Worm (Caenorhabditis elegans) whole organism, L1 larva: ENCODE results near the gene uda-1.

ENCODE experiments used
- C04F5.9 ChIP-seq: sonication (generic microtip); optimal IDR thresholded peaks from 2 replicates; lab custom pipeline; 2016; ENCODE audit warnings: missing genetic modification characterization, missing compliant biosample characterization
- C16A3.4 ChIP-seq: fragments of 150-350 bp; optimal IDR thresholded peaks from 2 replicates; lab custom pipeline; 2014; ENCODE audit warnings: missing biosample characterization, missing genetic modification characterization
- C34B4.2 ChIP-seq: sonication (generic microtip); optimal IDR thresholded peaks from 2 replicates; lab custom pipeline; 2017; ENCODE audit warnings: mild to moderate bottlenecking, missing genetic modification characterization, missing compliant biosample characterization
- Y116A8C.19 ChIP-seq: sonication (generic microtip); optimal IDR thresholded peaks from 2 replicates; lab custom pipeline; 2016; ENCODE audit warnings: missing compliant biosample characterization, missing genetic modification characterization, borderline replicate concordance
- aha-1 ChIP-seq: fragments of 150-350 bp; optimal IDR thresholded peaks from 2 replicates; lab custom pipeline; 2014; ENCODE audit warnings: missing biosample characterization, missing genetic modification characterization
- alr-1 ChIP-seq: fragments of 200-800 bp; sonication (Bioruptor generic); optimal IDR thresholded peaks from 2 replicates; lab custom pipeline; 2018; ENCODE audit warnings: borderline replicate concordance, mild to moderate bottlenecking, missing genetic modification characterization, missing compliant biosample characterization
- aly-2 ChIP-seq: fragments of 150-350 bp; optimal IDR thresholded peaks from 2 replicates; lab custom pipeline; 2014; ENCODE audit warnings: missing biosample characterization, missing genetic modification characterization
- ama-1 ChIP-seq: fragments of 150-350 bp; optimal IDR thresholded peaks from 2 replicates; lab custom pipeline; 2014
- ceh-63 ChIP-seq: fragments of 200-800 bp; sonication (Bioruptor generic); optimal IDR thresholded peaks from 2 replicates; lab custom pipeline; 2018; ENCODE audit warnings: mild to moderate bottlenecking, missing genetic modification characterization, missing compliant biosample characterization
- ceh-90 ChIP-seq: sonication (generic microtip); optimal IDR thresholded peaks from 2 replicates; lab custom pipeline; 2016; ENCODE audit warnings: missing genetic modification characterization, missing compliant biosample characterization
- ces-1 ChIP-seq: fragments of 150-350 bp; optimal IDR thresholded peaks from 2 replicates; lab custom pipeline; 2014; ENCODE audit warnings: missing biosample characterization, missing genetic modification reagents, missing genetic modification characterization
- dsc-1 ChIP-seq: sonication (generic microtip); optimal IDR thresholded peaks from 2 replicates; lab custom pipeline; 2016; ENCODE audit warnings: mild to moderate bottlenecking, missing genetic modification characterization, missing compliant biosample characterization
- efl-3 ChIP-seq: fragments of 200-800 bp; sonication (Bioruptor generic); optimal IDR thresholded peaks from 2 replicates; lab custom pipeline; 2018; ENCODE audit warnings: mild to moderate bottlenecking, missing genetic modification characterization, missing compliant biosample characterization
- egl-13 ChIP-seq: sonication (generic microtip); optimal IDR thresholded peaks from 2 replicates; lab custom pipeline; 2016; ENCODE audit warnings: missing genotype, missing genetic modification reagents, missing genetic modification characterization, missing compliant biosample characterization
- egl-27 ChIP-seq, 2 experiments: fragments of 150-350 bp in 1 of 2; sonication (generic microtip); optimal IDR thresholded peaks; 3 replicates each; lab custom pipeline; 2017 to 2018; ENCODE audit warnings: missing biosample characterization in 2 of 2, missing genetic modification characterization in 2 of 2, missing genetic modification reagents in 2 of 2
- ets-5 ChIP-seq: fragments of 200-800 bp; sonication (Bioruptor generic); IDR thresholded peaks from 2 replicates; pipeline ENCODE4 v1.3.6; 2022; ENCODE audit warnings: missing genetic modification characterization, missing compliant biosample characterization
- fkh-10 ChIP-seq: sonication (generic microtip); optimal IDR thresholded peaks from 2 replicates; lab custom pipeline; 2017; ENCODE audit warnings: missing biosample characterization, missing genetic modification reagents, missing genetic modification characterization
- fkh-8 ChIP-seq: sonication (generic microtip); optimal IDR thresholded peaks from 2 replicates; lab custom pipeline; 2016; ENCODE audit warnings: mild to moderate bottlenecking, missing genetic modification characterization, missing compliant biosample characterization
- fos-1 ChIP-seq: fragments of 150-350 bp; optimal IDR thresholded peaks from 2 replicates; lab custom pipeline; 2014; ENCODE audit warnings: missing biosample characterization, missing genetic modification characterization
- hlh-4 ChIP-seq: sonication (generic microtip); optimal IDR thresholded peaks from 2 replicates; lab custom pipeline; 2016; ENCODE audit warnings: mild to moderate bottlenecking, missing genetic modification characterization, missing compliant biosample characterization
- hpl-2 ChIP-seq: fragments of 150-350 bp; optimal IDR thresholded peaks from 2 replicates; lab custom pipeline; 2014; ENCODE audit warnings: missing biosample characterization, missing genetic modification reagents, missing genetic modification characterization
- irx-1 ChIP-seq: sonication (generic microtip); optimal IDR thresholded peaks from 2 replicates; lab custom pipeline; 2016; ENCODE audit warnings: missing genetic modification characterization, missing compliant biosample characterization
- isw-1 ChIP-seq: fragments of 200-800 bp; sonication (Bioruptor generic); IDR thresholded peaks from 2 replicates; pipeline ENCODE4 v1.3.6; 2022; ENCODE audit warnings: missing genetic modification characterization, missing compliant biosample characterization
- jun-1 ChIP-seq: fragments of 150-350 bp; optimal IDR thresholded peaks from 2 replicates; lab custom pipeline; 2014; ENCODE audit warnings: missing biosample characterization, missing genetic modification reagents, missing genetic modification characterization
- lin-14 ChIP-seq: fragments of 200-800 bp; sonication (Bioruptor generic); optimal IDR thresholded peaks from 2 replicates; lab custom pipeline; 2018; ENCODE audit warnings: mild to moderate bottlenecking, missing genetic modification characterization, moderate library complexity, missing compliant biosample characterization
- lin-15B ChIP-seq: fragments of 150-350 bp; sonication (generic microtip); optimal IDR thresholded peaks from 3 replicates; lab custom pipeline; 2014; ENCODE audit warnings: missing biosample characterization, missing genetic modification characterization
- lin-35 ChIP-seq, 2 experiments: fragments of 150-350 bp; optimal IDR thresholded peaks; 2 replicates each; lab custom pipeline; 2014; ENCODE audit warnings: missing biosample characterization in 2 of 2, missing genetic modification characterization in 2 of 2, missing genetic modification reagents in 2 of 2
- lin-39 ChIP-seq: fragments of 150-350 bp; optimal IDR thresholded peaks from 2 replicates; lab custom pipeline; 2014; ENCODE audit warnings: missing biosample characterization, missing genetic modification reagents, missing genetic modification characterization
- lsy-2 ChIP-seq, 2 experiments: fragments of 150-350 bp; optimal IDR thresholded peaks; 2 replicates each; lab custom pipeline; 2014; ENCODE audit warnings: missing biosample characterization in 2 of 2, missing genetic modification characterization in 2 of 2
- mab-9 ChIP-seq: fragments of 200-800 bp; sonication (Bioruptor generic); IDR thresholded peaks from 2 replicates; pipeline ENCODE4 v1.3.6; 2022; ENCODE audit warnings: missing genetic modification reagents, missing genetic modification characterization, missing compliant biosample characterization
- mep-1 ChIP-seq: fragments of 150-350 bp; optimal IDR thresholded peaks from 2 replicates; lab custom pipeline; 2014; ENCODE audit warnings: missing biosample characterization, missing genetic modification characterization
- nhr-11 ChIP-seq: fragments of 150-350 bp; optimal IDR thresholded peaks from 2 replicates; lab custom pipeline; 2014; ENCODE audit warnings: missing biosample characterization, missing genetic modification characterization
- nhr-12 ChIP-seq: sonication (generic microtip); optimal IDR thresholded peaks from 2 replicates; lab custom pipeline; 2017; ENCODE audit warnings: missing biosample characterization, missing genetic modification characterization
- nhr-19 ChIP-seq: fragments of 200-800 bp; sonication (Bioruptor generic); conservative IDR thresholded peaks from 2 replicates; pipeline ENCODE4 v1.3.6; 2022; ENCODE audit warnings: missing genetic modification characterization, missing compliant biosample characterization
- nhr-237 ChIP-seq: fragments of 150-350 bp; optimal IDR thresholded peaks from 2 replicates; lab custom pipeline; 2014; ENCODE audit warnings: missing biosample characterization, missing genetic modification characterization
- nhr-77 ChIP-seq: fragments of 150-350 bp; optimal IDR thresholded peaks from 2 replicates; lab custom pipeline; 2014; ENCODE audit warnings: missing biosample characterization, missing genetic modification characterization
- nhr-90 ChIP-seq: sonication (generic microtip); optimal IDR thresholded peaks from 2 replicates; lab custom pipeline; 2016; ENCODE audit warnings: mild to moderate bottlenecking, missing genetic modification characterization, missing compliant biosample characterization; ENCODE audit not compliant: poor library complexity
- pag-3 ChIP-seq: sonication (generic microtip); optimal IDR thresholded peaks from 2 replicates; lab custom pipeline; 2017; ENCODE audit warnings: missing genetic modification characterization, mild to moderate bottlenecking, missing compliant biosample characterization, antibody characterized with exemption, borderline replicate concordance; ENCODE audit not compliant: insufficient read depth
- pax-3 ChIP-seq: fragments of 200-800 bp; sonication (Bioruptor generic); optimal IDR thresholded peaks from 2 replicates; lab custom pipeline; 2018; ENCODE audit warnings: mild to moderate bottlenecking, missing genetic modification characterization, moderate library complexity, missing compliant biosample characterization
- rnt-1 ChIP-seq: sonication (generic microtip); optimal IDR thresholded peaks from 2 replicates; lab custom pipeline; 2016; ENCODE audit warnings: mild to moderate bottlenecking, missing genetic modification characterization, moderate library complexity, missing compliant biosample characterization
- snpc-4 ChIP-seq: fragments of 150-350 bp; optimal IDR thresholded peaks from 2 replicates; lab custom pipeline; 2014; ENCODE audit warnings: missing biosample characterization, missing genetic modification characterization
- snu-23 ChIP-seq: sonication (generic microtip); optimal IDR thresholded peaks from 2 replicates; lab custom pipeline; 2016; ENCODE audit warnings: missing genetic modification characterization, missing compliant biosample characterization
- sox-4 ChIP-seq: sonication (generic microtip); optimal IDR thresholded peaks from 2 replicates; lab custom pipeline; 2016; ENCODE audit warnings: missing genetic modification characterization, missing compliant biosample characterization
- sptf-1 ChIP-seq: fragments of 150-350 bp; optimal IDR thresholded peaks from 2 replicates; lab custom pipeline; 2014; ENCODE audit warnings: missing biosample characterization, missing genetic modification characterization
- sup-37 ChIP-seq: fragments of 200-800 bp; sonication (Bioruptor generic); optimal IDR thresholded peaks from 2 replicates; lab custom pipeline; 2018; ENCODE audit warnings: mild to moderate bottlenecking, missing genetic modification characterization, missing compliant biosample characterization
- tlp-1 ChIP-seq: fragments of 150-350 bp; optimal IDR thresholded peaks from 2 replicates; lab custom pipeline; 2014; ENCODE audit warnings: missing biosample characterization, missing genetic modification characterization
- unc-30 ChIP-seq: sonication (generic microtip); optimal IDR thresholded peaks from 2 replicates; lab custom pipeline; 2017; ENCODE audit warnings: missing biosample characterization, missing genetic modification characterization
- unc-62 ChIP-seq: fragments of 150-350 bp; optimal IDR thresholded peaks from 2 replicates; lab custom pipeline; 2014; ENCODE audit warnings: missing biosample characterization, missing genetic modification reagents, missing genetic modification characterization
- unc-98 ChIP-seq: fragments of 200-800 bp; sonication (Bioruptor generic); IDR thresholded peaks from 2 replicates; pipeline ENCODE4 v1.3.6; 2022; ENCODE audit warnings: missing genetic modification characterization, missing compliant biosample characterization
- vab-15 ChIP-seq: sonication (generic microtip); optimal IDR thresholded peaks from 2 replicates; lab custom pipeline; 2017; ENCODE audit warnings: missing genotype, mild to moderate bottlenecking, missing genetic modification characterization, missing compliant biosample characterization
- xbp-1 ChIP-seq: sonication (generic microtip); optimal IDR thresholded peaks from 2 replicates; lab custom pipeline; 2016; ENCODE audit warnings: missing genetic modification characterization, missing compliant biosample characterization
- zag-1 ChIP-seq: fragments of 150-350 bp; optimal IDR thresholded peaks from 2 replicates; lab custom pipeline; 2014; ENCODE audit warnings: missing biosample characterization, missing genetic modification characterization
- ztf-11 ChIP-seq, 2 experiments: sonication (generic microtip); optimal IDR thresholded peaks; 2 replicates each; lab custom pipeline; 2016 to 2017; ENCODE audit warnings: missing genetic modification characterization in 2 of 2, missing biosample characterization in 1 of 2, missing compliant biosample characterization in 1 of 2

Gene uda-1

ce11 chrV:10003315-10003969, 1.1 kb upstream of the uda-1 start (continued):
- TF ChIP-seq lin-39 (tag; lab: Kevin White, UChicago) (no peak), fos-1 (tag; lab: Kevin White, UChicago) (no peak), snpc-4 (peak; percentile 33), lin-35 (GFP tag; optimal IDR thresholded peaks at IDR 0.05; lab: Kevin White, UChicago) (peak; percentile 30 to 62), sptf-1 (tag; lab: Kevin White, UChicago) (no peak), irx-1 (no peak), egl-27 (tag; optimal IDR thresholded peaks at IDR 0.05; lab: Kevin White, UChicago) (no peak), tlp-1 (tag; lab: Kevin White, UChicago) (no peak), ets-5 (GFP tag; lab: Robert Waterston, UW) (no peak), fkh-8 (peak; percentile 22), C04F5.9 (tag; lab: Kevin White, UChicago) (no peak), lin-15B (peak; percentile 50), ztf-11 (tag; optimal IDR thresholded peaks at IDR 0.05; lab: Kevin White, UChicago) (no peak), ama-1 (lab: Kevin White, UChicago) (no peak), aly-2 (tag; lab: Kevin White, UChicago) (no peak), dsc-1 (tag; lab: Kevin White, UChicago) (peak; percentile 40), C16A3.4 (tag; lab: Kevin White, UChicago) (peak; percentile 83), rnt-1 (tag; lab: Kevin White, UChicago) (peak; percentile 71), pax-3 (tag; lab: Kevin White, UChicago) (no peak), alr-1 (tag; lab: Kevin White, UChicago) (no peak), nhr-11 (tag; lab: Kevin White, UChicago) (no peak), sox-4 (tag; lab: Kevin White, UChicago) (no peak), mep-1 (tag; lab: Kevin White, UChicago) (peak; percentile 49), vab-15 (tag; lab: Kevin White, UChicago) (no peak), nhr-90 (tag; lab: Kevin White, UChicago) (no peak), efl-3 (GFP tag; lab: Kevin White, UChicago) (no peak), snu-23 (GFP tag; lab: Kevin White, UChicago) (peak; percentile 70), isw-1 (GFP tag; lab: Robert Waterston, UW) (no peak), ceh-90 (no peak), ces-1 (GFP tag; lab: Kevin White, UChicago) (no peak), jun-1 (tag; lab: Kevin White, UChicago) (no peak), hlh-4 (tag; lab: Kevin White, UChicago) (no peak), nhr-237 (no peak), lin-14 (peak; percentile 77), unc-30 (tag; lab: Kevin White, UChicago) (no peak), fkh-10 (GFP tag; lab: Kevin White, UChicago) (no peak), mab-9 (GFP tag; lab: Robert Waterston, UW) (no peak), hpl-2 (no peak), pag-3 (tag; lab: Kevin White, UChicago) (peak; percentile 15), zag-1 (no peak), unc-98 (GFP tag; lab: Robert Waterston, UW) (no peak), nhr-12 (tag; lab: Kevin White, UChicago) (no peak), nhr-77 (tag; lab: Kevin White, UChicago) (peak; percentile 31), nhr-19 (peak; percentile 48), Y116A8C.19 (tag; lab: Kevin White, UChicago) (no peak), lsy-2 (tag; optimal IDR thresholded peaks at IDR 0.05; lab: Kevin White, UChicago) (peak; percentile 56 to 83), unc-62 (GFP tag; lab: Kevin White, UChicago) (no peak), C34B4.2 (tag; lab: Kevin White, UChicago) (no peak), sup-37 (GFP tag; lab: Kevin White, UChicago) (no peak), egl-13 (no peak), xbp-1 (tag; lab: Kevin White, UChicago) (peak; percentile 56), aha-1 (tag; lab: Kevin White, UChicago) (no peak), ceh-63 (GFP tag; lab: Kevin White, UChicago) (no peak)
